Fruit fly (Drosophila melanogaster): ENCODE data around the gene CG13113.

DNA sequence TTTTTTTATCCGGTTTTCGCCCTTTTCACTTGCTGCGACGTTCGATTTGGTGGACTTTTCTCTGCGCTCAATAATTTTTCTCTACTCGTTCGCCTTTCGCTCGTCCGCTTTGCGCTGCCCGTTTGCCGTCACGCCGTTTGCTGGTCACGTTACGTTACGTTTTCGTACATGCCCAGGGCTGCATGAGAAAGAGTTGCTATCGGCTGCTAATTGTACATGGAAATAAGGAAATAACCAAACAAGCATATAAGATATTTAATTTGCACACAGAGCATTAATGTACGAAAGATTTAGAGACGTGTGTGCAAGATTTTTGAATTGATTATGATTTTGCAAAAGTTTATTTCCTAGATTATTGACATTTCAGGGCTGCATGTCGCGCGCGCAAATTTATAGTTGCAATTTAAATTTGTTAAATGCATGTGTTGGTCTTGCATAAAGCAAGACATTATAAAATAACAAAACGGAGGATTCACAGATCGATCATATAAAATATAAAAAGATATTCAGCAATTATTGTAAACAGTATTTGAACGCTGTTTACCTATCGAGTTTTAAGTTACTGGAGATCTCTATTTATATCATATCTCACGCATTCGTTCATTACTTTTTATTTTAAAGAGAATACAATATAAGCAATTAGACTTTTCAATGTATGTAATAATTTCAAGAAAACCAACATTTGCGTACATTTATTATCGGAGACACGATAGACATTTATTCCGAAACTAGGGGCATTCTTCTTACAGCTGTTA is 49.1 kb upstream of the CG13113 start, which contains the start of gene Gdi:
- TF ChIP-seq CTCF (optimal IDR thresholded peaks at IDR 0.05) = no peak
- TF ChIP-seq CG8478 (optimal IDR thresholded peaks at IDR 0.05) = no peak

All from S2 (cell line).